Fruit fly (Drosophila melanogaster): ENCODE data around the gene hng3.

Gene hng3

dm6 chr3L:766293-766664, 11.0 kb upstream of the hng3 start:
- TF ChIP-seq Rel (GFP tag; optimal IDR thresholded peaks at IDR 0.05) (no peak), Rel (tag; optimal IDR thresholded peaks at IDR 0.05) (peak; percentile 22), HLH106 (tag; optimal IDR thresholded peaks at IDR 0.05) (peak; percentile 4), br (GFP tag; optimal IDR thresholded peaks at IDR 0.05) (no peak)

- TF ChIP-seq dsf (GFP tag; optimal IDR thresholded peaks at IDR 0.05; ENCODE audit: borderline replicate concordance), result no peak
- TF ChIP-seq OdsH (GFP tag; optimal IDR thresholded peaks at IDR 0.05), result peak; percentile 83
- peak; percentile 76 for TF ChIP-seq Hnf4 (GFP tag; optimal IDR thresholded peaks at IDR 0.05)
- peak; percentile 30 for TF ChIP-seq dmrt93B (GFP tag; optimal IDR thresholded peaks at IDR 0.05)
- TF ChIP-seq psq (GFP tag; optimal IDR thresholded peaks at IDR 0.05), result peak; percentile 53
- peak; percentile 86 for TF ChIP-seq fru (GFP tag; optimal IDR thresholded peaks at IDR 0.05)
- TF ChIP-seq ey (GFP tag; optimal IDR thresholded peaks at IDR 0.05), result peak; percentile 82
- peak; percentile 72 for TF ChIP-seq woc (GFP tag; optimal IDR thresholded peaks at IDR 0.05)
- peak; percentile 59 for TF ChIP-seq Sp1 (GFP tag; optimal IDR thresholded peaks at IDR 0.05)
- TF ChIP-seq GATAd (GFP tag; optimal IDR thresholded peaks at IDR 0.05), result no peak
- TF ChIP-seq foxo (GFP tag; optimal IDR thresholded peaks at IDR 0.05), result peak in 1 of 2 experiments; percentile 70
- TF ChIP-seq dl (GFP tag; optimal IDR thresholded peaks at IDR 0.05; ENCODE audit: insufficient read depth in 1 of 2, partially characterized antibody in 2 of 2), result no peak
- no peak for TF ChIP-seq CrebA (GFP tag; optimal IDR thresholded peaks at IDR 0.05; ENCODE audit: borderline replicate concordance)
- TF ChIP-seq Dfd (GFP tag; optimal IDR thresholded peaks at IDR 0.05), result no peak
- peak; percentile 9 for TF ChIP-seq Jra (GFP tag; optimal IDR thresholded peaks at IDR 0.05)
- peak; percentile 88 for TF ChIP-seq h (GFP tag; optimal IDR thresholded peaks at IDR 0.05)
- no peak for TF ChIP-seq jim (GFP tag; optimal IDR thresholded peaks at IDR 0.05)
- no peak for TF ChIP-seq Rel (GFP tag; optimal IDR thresholded peaks at IDR 0.05)
- TF ChIP-seq Rel (tag; optimal IDR thresholded peaks at IDR 0.05), result peak; percentile 76
- peak; percentile 43 for TF ChIP-seq CG32264 (GFP tag; optimal IDR thresholded peaks at IDR 0.05)
- TF ChIP-seq HLH106 (tag; optimal IDR thresholded peaks at IDR 0.05), result peak; percentile 64
- peak; percentile 92 for TF ChIP-seq Hr83 (GFP tag; optimal IDR thresholded peaks at IDR 0.05; ENCODE audit: poor library complexity, severe bottlenecking)
- TF ChIP-seq rgr (GFP tag; optimal IDR thresholded peaks at IDR 0.05), result peak; percentile 81
- peak; percentile 72 for TF ChIP-seq tai (GFP tag; optimal IDR thresholded peaks at IDR 0.05)
- TF ChIP-seq br (GFP tag; optimal IDR thresholded peaks at IDR 0.05), result peak; percentile 64
These were observed 10.4 kb upstream of the hng3 start for dm6 chr3L:765515-766292.

- TF ChIP-seq dmrt93B (GFP tag; optimal IDR thresholded peaks at IDR 0.05), result no peak
- no peak for TF ChIP-seq CG32264 (GFP tag; optimal IDR thresholded peaks at IDR 0.05)
- no peak for TF ChIP-seq Dfd (GFP tag; optimal IDR thresholded peaks at IDR 0.05)
- no peak for TF ChIP-seq Hr78 (GFP tag; optimal IDR thresholded peaks at IDR 0.05)
- no peak for TF ChIP-seq dsf (GFP tag; optimal IDR thresholded peaks at IDR 0.05; ENCODE audit: borderline replicate concordance)
- no peak for TF ChIP-seq Sp1 (GFP tag; optimal IDR thresholded peaks at IDR 0.05)
- no peak for TF ChIP-seq Mio (GFP tag; optimal IDR thresholded peaks at IDR 0.05)
- TF ChIP-seq Dif (GFP tag; optimal IDR thresholded peaks at IDR 0.05; ENCODE audit: partially characterized antibody), result no peak
- no peak for TF ChIP-seq Hnf4 (GFP tag; optimal IDR thresholded peaks at IDR 0.05)
These were observed 9.8 kb upstream of the hng3 start for dm6 chr3L:765095-765494.

dm6 chr3L:764329-764728, 9.0 kb upstream of the hng3 start:
- peak; percentile 22 for TF ChIP-seq Sp1 (GFP tag; optimal IDR thresholded peaks at IDR 0.05)
- TF ChIP-seq CG9705 (GFP tag; optimal IDR thresholded peaks at IDR 0.05), result no peak
- no peak for TF ChIP-seq sage (GFP tag; optimal IDR thresholded peaks at IDR 0.05)
- no peak for TF ChIP-seq tai (GFP tag; optimal IDR thresholded peaks at IDR 0.05)
- no peak for TF ChIP-seq Jra (GFP tag; optimal IDR thresholded peaks at IDR 0.05)
- TF ChIP-seq Rel (GFP tag; optimal IDR thresholded peaks at IDR 0.05), result no peak
- no peak for TF ChIP-seq Rel (tag; optimal IDR thresholded peaks at IDR 0.05)
- peak in 1 of 2 experiments; percentile 60 for TF ChIP-seq foxo (GFP tag; optimal IDR thresholded peaks at IDR 0.05)
- peak; percentile 61 for TF ChIP-seq ey (GFP tag; optimal IDR thresholded peaks at IDR 0.05)
- TF ChIP-seq woc (GFP tag; optimal IDR thresholded peaks at IDR 0.05), result peak; percentile 16
- peak; percentile 17 for TF ChIP-seq CG32264 (GFP tag; optimal IDR thresholded peaks at IDR 0.05)
- TF ChIP-seq h (GFP tag; optimal IDR thresholded peaks at IDR 0.05), result peak; percentile 60
- TF ChIP-seq OdsH (GFP tag; optimal IDR thresholded peaks at IDR 0.05), result peak; percentile 48
- TF ChIP-seq fru (GFP tag; optimal IDR thresholded peaks at IDR 0.05), result peak; percentile 47
- no peak for TF ChIP-seq Mio (GFP tag; optimal IDR thresholded peaks at IDR 0.05)
- no peak for TF ChIP-seq Vsx2 (GFP tag; optimal IDR thresholded peaks at IDR 0.05; ENCODE audit: partially characterized antibody)
- no peak for TF ChIP-seq dl (GFP tag; optimal IDR thresholded peaks at IDR 0.05; ENCODE audit: insufficient read depth in 1 of 2, partially characterized antibody in 2 of 2)
- peak; percentile 43 for TF ChIP-seq HLH106 (tag; optimal IDR thresholded peaks at IDR 0.05)
- no peak for TF ChIP-seq Dif (GFP tag; optimal IDR thresholded peaks at IDR 0.05; ENCODE audit: partially characterized antibody)
- TF ChIP-seq br (GFP tag; optimal IDR thresholded peaks at IDR 0.05), result peak; percentile 36
- peak; percentile 47 for TF ChIP-seq Hnf4 (GFP tag; optimal IDR thresholded peaks at IDR 0.05)
- peak; percentile 36 for TF ChIP-seq psq (GFP tag; optimal IDR thresholded peaks at IDR 0.05)
- peak; percentile 11 for TF ChIP-seq dmrt93B (GFP tag; optimal IDR thresholded peaks at IDR 0.05)
- peak; percentile 47 for TF ChIP-seq rgr (GFP tag; optimal IDR thresholded peaks at IDR 0.05)
- TF ChIP-seq CrebA (GFP tag; optimal IDR thresholded peaks at IDR 0.05; ENCODE audit: borderline replicate concordance), result no peak
